Worm (Caenorhabditis elegans) whole organism, early embryonic: ENCODE data around the gene C13F10.7.

ENCODE experiments used
- B0310.2 ChIP-seq: sonication (generic microtip); optimal IDR thresholded peaks from 2 replicates; lab custom pipeline; 2016; ENCODE audit warnings: mild to moderate bottlenecking, missing genetic modification characterization, missing compliant biosample characterization
- F13C5.2 ChIP-seq: sonication (generic microtip); optimal IDR thresholded peaks from 2 replicates; lab custom pipeline; 2017; ENCODE audit warnings: mild to moderate bottlenecking, missing genetic modification characterization, inconsistent platforms, missing compliant biosample characterization
- aly-1 ChIP-seq: sonication (generic microtip); optimal IDR thresholded peaks from 2 replicates; lab custom pipeline; 2016; ENCODE audit warnings: missing genetic modification characterization, missing compliant biosample characterization
- ama-1 ChIP-seq: fragments of 150-350 bp; optimal IDR thresholded peaks from 2 replicates; lab custom pipeline; 2014
- ceh-13 ChIP-seq: fragments of 200-800 bp; sonication (Bioruptor generic); optimal IDR thresholded peaks from 2 replicates; lab custom pipeline; 2018; ENCODE audit warnings: mild to moderate bottlenecking, missing genetic modification characterization, missing compliant biosample characterization
- ceh-36 ChIP-seq: sonication (generic microtip); optimal IDR thresholded peaks from 2 replicates; lab custom pipeline; 2016; ENCODE audit warnings: missing genetic modification characterization, inconsistent platforms, missing compliant biosample characterization
- ets-7 ChIP-seq: sonication (generic microtip); optimal IDR thresholded peaks from 2 replicates; lab custom pipeline; 2016; ENCODE audit warnings: missing genotype, missing genetic modification characterization, missing compliant biosample characterization
- flt-1 ChIP-seq: fragments of 200-800 bp; sonication (Bioruptor generic); IDR thresholded peaks from 2 replicates; pipeline ENCODE4 v1.3.6; 2022; ENCODE audit warnings: missing genetic modification characterization, missing compliant biosample characterization
- hmbx-1 ChIP-seq: sonication (generic microtip); optimal IDR thresholded peaks from 2 replicates; lab custom pipeline; 2016; ENCODE audit warnings: mild to moderate bottlenecking, missing genetic modification characterization, missing compliant biosample characterization
- hmg-4 ChIP-seq: fragments of 200-800 bp; sonication (Bioruptor generic); optimal IDR thresholded peaks from 2 replicates; lab custom pipeline; 2018; ENCODE audit warnings: mild to moderate bottlenecking, missing genetic modification characterization, missing compliant biosample characterization
- hnd-1 ChIP-seq: sonication (generic microtip); optimal IDR thresholded peaks from 2 replicates; lab custom pipeline; 2016; ENCODE audit warnings: missing genetic modification characterization, missing compliant biosample characterization
- pes-1 ChIP-seq: fragments of 200-800 bp; sonication (Bioruptor generic); IDR thresholded peaks from 2 replicates; pipeline ENCODE4 v1.3.6; 2022; ENCODE audit warnings: missing genetic modification reagents, missing genetic modification characterization, missing compliant biosample characterization
- scrt-1 ChIP-seq: fragments of 200-800 bp; sonication (Bioruptor generic); IDR thresholded peaks from 2 replicates; pipeline ENCODE4 v1.3.6; 2022; ENCODE audit warnings: missing genetic modification characterization, missing compliant biosample characterization
- sea-1 ChIP-seq: fragments of 200-800 bp; sonication (Bioruptor generic); conservative IDR thresholded peaks from 2 replicates; pipeline ENCODE4 v1.3.6; 2022; ENCODE audit warnings: missing genetic modification characterization, missing compliant biosample characterization
- tbx-11 ChIP-seq: fragments of 200-800 bp; sonication (Bioruptor generic); IDR thresholded peaks from 2 replicates; pipeline ENCODE4 v1.3.6; 2022; ENCODE audit warnings: missing genetic modification characterization, missing compliant biosample characterization
- tbx-37 ChIP-seq: fragments of 200-800 bp; sonication (Bioruptor generic); conservative IDR thresholded peaks from 2 replicates; pipeline ENCODE4 v1.3.6; 2022; ENCODE audit warnings: missing genetic modification reagents, missing genetic modification characterization, missing compliant biosample characterization
- tra-4 ChIP-seq: sonication (generic microtip); optimal IDR thresholded peaks from 2 replicates; lab custom pipeline; 2017; ENCODE audit warnings: missing genetic modification characterization, missing compliant biosample characterization

Gene C13F10.7

DNA sequence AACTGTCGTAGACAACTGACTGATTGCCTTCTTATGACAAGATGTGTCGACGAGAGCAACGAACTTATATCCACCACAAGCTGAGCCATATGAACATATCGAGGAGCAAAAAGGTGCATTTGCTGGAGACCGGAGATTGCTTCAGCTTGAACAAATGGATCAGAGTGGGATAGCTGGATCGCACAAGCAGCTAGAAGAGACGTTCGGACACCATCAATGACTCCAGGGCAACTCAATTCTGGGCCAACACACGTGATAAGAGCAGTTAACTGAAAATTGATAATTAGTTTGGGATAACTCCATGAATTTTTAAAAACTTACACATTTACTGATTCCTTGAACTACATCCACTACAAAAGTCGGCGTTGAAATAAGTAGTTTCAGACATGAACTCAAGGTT, 14.1 kb downstream of the C13F10.7 start:
- TF ChIP-seq B0310.2 (tag; lab: Kevin White, UChicago) (no peak), pes-1 (GFP tag; lab: Robert Waterston, UW) (no peak), hnd-1 (tag; lab: Kevin White, UChicago) (no peak), ets-7 (no peak), hmg-4 (no peak), scrt-1 (GFP tag; lab: Robert Waterston, UW) (no peak), hmbx-1 (tag; lab: Kevin White, UChicago) (no peak), F13C5.2 (no peak), tbx-11 (GFP tag; lab: Robert Waterston, UW) (no peak), ceh-36 (tag; lab: Kevin White, UChicago) (no peak), sea-1 (GFP tag; lab: Robert Waterston, UW) (no peak), ama-1 (lab: Kevin White, UChicago) (no peak), ceh-13 (GFP tag; lab: Kevin White, UChicago) (no peak)

- no peak for TF ChIP-seq pes-1 (GFP tag; lab: Robert Waterston, UW)
- no peak for TF ChIP-seq hmg-4
- no peak for TF ChIP-seq B0310.2 (tag; lab: Kevin White, UChicago)
- no peak for TF ChIP-seq scrt-1 (GFP tag; lab: Robert Waterston, UW)
- TF ChIP-seq sea-1 (GFP tag; lab: Robert Waterston, UW) = no peak
- TF ChIP-seq ama-1 (lab: Kevin White, UChicago) = no peak
- TF ChIP-seq ceh-13 (GFP tag; lab: Kevin White, UChicago) = no peak
- TF ChIP-seq hnd-1 (tag; lab: Kevin White, UChicago) = no peak
- TF ChIP-seq tra-4 (tag; lab: Kevin White, UChicago) = no peak
- no peak for TF ChIP-seq F13C5.2
- TF ChIP-seq tbx-11 (GFP tag; lab: Robert Waterston, UW) = no peak
- TF ChIP-seq ceh-36 (tag; lab: Kevin White, UChicago) = no peak
Observed at ce11 chrV:7201353-7201752, 21.7 kb downstream of the C13F10.7 start.

ce11 chrV:7199932-7200331, 23.1 kb downstream of the C13F10.7 start, which contains the start of gene F09G2.1:
TSS of gene F09G2.1 (plus strand) at chrV:7200232.
- TF ChIP-seq tra-4 (tag; lab: Kevin White, UChicago) (no peak), scrt-1 (GFP tag; lab: Robert Waterston, UW) (no peak), B0310.2 (tag; lab: Kevin White, UChicago) (no peak), hnd-1 (tag; lab: Kevin White, UChicago) (no peak), tbx-11 (GFP tag; lab: Robert Waterston, UW) (no peak), hmbx-1 (tag; lab: Kevin White, UChicago) (no peak)

DNA sequence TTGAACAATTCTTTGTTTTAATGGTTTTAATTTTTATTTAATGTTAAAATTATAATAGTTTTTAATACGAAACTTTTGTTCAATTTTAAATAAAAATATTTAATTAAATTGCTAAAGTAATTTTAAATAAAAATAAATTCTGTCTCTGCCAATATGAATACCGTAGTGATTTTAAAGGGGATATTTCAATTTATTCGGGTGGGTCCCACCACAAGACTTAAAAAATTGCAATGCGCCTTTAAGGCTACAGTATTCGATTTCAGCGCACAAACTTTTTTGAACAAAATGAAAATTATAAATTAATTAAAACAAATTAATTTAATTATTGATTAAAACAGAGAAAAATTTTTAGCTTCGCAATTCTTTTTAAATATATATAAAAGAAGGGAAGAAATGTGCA, 24.0 kb downstream of the C13F10.7 start:
- TF ChIP-seq ama-1 (lab: Kevin White, UChicago) (no peak), tbx-37 (GFP tag; lab: Robert Waterston, UW) (no peak), tra-4 (tag; lab: Kevin White, UChicago) (no peak), F13C5.2 (no peak), B0310.2 (tag; lab: Kevin White, UChicago) (no peak), aly-1 (tag; lab: Kevin White, UChicago) (no peak)

DNA sequence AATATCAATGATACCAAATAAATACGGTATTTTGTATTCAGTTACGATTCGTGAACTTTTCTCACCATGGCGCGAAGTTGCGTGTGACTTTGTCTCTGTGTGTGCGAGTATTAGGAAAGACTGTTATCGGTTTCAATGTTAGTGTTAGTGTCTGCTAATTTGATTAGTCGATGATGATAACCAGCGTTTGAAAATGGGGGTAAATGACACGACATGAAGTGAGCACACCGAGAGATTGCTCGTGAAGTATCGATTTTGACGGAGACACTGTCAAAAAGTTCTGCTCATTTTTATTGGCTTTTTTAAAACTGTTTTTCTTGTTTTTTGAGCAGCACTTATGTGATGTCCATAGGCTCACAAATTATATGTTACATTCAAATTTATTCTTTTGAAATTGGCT, 24.6 kb downstream of the C13F10.7 start:
- TF ChIP-seq ama-1 (lab: Kevin White, UChicago) (peak; percentile 21), hmg-4 (no peak)

ce11 chrV:7197036-7197435, 26.0 kb downstream of the C13F10.7 start:
- TF ChIP-seq flt-1 (GFP tag; lab: Robert Waterston, UW) (no peak), ceh-36 (tag; lab: Kevin White, UChicago) (no peak)

DNA sequence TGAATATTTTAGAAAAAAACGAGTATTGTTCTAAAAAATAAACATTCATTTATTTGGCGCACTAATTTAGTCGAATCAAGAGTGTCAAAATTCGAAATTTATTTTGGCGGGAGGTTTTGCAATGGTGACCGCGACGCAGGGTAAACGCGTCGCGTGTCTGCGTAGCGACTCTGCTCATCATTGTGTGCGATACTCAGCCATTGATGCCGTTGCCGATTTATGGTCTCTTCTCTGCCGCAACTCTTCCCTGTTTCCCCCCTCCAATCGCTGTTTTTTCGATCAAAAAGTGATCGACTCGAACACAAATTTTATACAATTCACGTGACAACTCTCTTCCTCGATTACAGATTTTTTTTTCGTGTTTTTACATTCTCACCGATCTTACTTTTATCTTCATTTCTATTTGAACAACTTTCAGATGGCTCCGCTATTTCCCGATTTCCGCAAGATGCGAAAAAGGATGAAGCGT, 26.5 kb downstream of the C13F10.7 start, which contains the start of gene F09G2.2:
F09G2.2 (plus strand) TSS at position 419 of the 469 bp plus-strand sequence.
- TF ChIP-seq flt-1 (GFP tag; lab: Robert Waterston, UW) = 0 out of 2 replicates have a peak, but pooled peaks have one; percentile 12
- TF ChIP-seq F13C5.2 = peak; percentile 59
- TF ChIP-seq tbx-11 (GFP tag; lab: Robert Waterston, UW) = no peak
- no peak for TF ChIP-seq ets-7
- TF ChIP-seq hmg-4 = peak; percentile 19
- TF ChIP-seq hmbx-1 (tag; lab: Kevin White, UChicago) = no peak

DNA sequence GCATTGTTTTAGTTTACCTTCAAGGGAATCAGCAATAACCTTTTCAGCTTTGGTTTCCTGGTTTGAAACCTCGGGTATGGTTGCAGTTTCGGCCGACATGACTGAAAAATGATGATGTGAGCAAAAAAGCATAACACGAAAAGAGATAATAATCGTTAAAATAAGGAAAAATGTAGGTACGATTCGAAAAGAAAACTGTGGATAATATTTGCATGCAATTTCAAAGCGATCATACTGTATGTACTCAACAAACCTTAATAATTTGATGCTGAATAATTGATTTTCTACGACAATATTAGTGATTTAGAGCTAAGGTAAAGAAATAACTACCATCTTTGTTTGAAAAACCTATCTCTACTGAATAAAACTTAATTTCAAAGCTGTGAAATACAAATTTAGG, 27.0 kb downstream of the C13F10.7 start, which contains the start of gene attf-2:
attf-2 (minus strand) TSS at position 101 of the 400 bp plus-strand sequence.
- TF ChIP-seq ama-1 (lab: Kevin White, UChicago) (no peak), tbx-37 (GFP tag; lab: Robert Waterston, UW) (no peak), hmg-4 (no peak), pes-1 (GFP tag; lab: Robert Waterston, UW) (no peak), sea-1 (GFP tag; lab: Robert Waterston, UW) (no peak), ceh-36 (tag; lab: Kevin White, UChicago) (no peak), B0310.2 (tag; lab: Kevin White, UChicago) (no peak)

DNA sequence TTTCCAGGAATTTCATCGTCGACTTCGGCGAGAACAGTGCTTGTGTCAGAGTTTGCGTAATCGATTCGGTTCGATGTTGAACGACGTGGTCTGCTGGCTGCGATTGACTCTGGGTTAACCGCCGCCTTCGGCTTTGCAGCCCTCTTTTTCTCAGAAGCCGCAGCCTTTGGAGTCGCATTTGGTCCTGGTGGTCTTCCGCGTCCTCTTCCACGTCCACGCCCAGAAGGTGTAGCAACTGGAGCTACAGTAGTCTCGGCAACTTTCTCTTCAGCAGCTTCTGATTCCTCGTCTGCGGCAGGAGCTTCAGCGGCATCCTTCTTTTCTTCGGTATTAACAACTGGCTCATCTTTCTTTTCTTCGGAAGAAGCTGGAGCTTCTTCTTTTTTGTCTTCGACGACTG, 28.2 kb downstream of the C13F10.7 start:
- TF ChIP-seq F13C5.2 (no peak), sea-1 (GFP tag; lab: Robert Waterston, UW) (no peak), flt-1 (GFP tag; lab: Robert Waterston, UW) (no peak), ama-1 (lab: Kevin White, UChicago) (no peak)
